Worm (Caenorhabditis elegans) whole organism, late embryonic: ENCODE measurements around the gene ceeh-1.

Experiments used
- C38D4.7 ChIP-seq: fragments of 200-800 bp; sonication (Bioruptor generic); optimal IDR thresholded peaks from 2 replicates; lab custom pipeline; 2018; ENCODE audit warnings: mild to moderate bottlenecking, missing genetic modification characterization, moderate library complexity, missing compliant biosample characterization
- Y22D7AL.16 ChIP-seq: sonication (generic microtip); optimal IDR thresholded peaks from 2 replicates; lab custom pipeline; 2016; ENCODE audit warnings: missing genetic modification characterization, missing compliant biosample characterization
- ceh-14 ChIP-seq: sonication (generic microtip); optimal IDR thresholded peaks from 2 replicates; lab custom pipeline; 2016; ENCODE audit warnings: missing genotype, missing genetic modification characterization, missing compliant biosample characterization
- ceh-18 ChIP-seq: sonication (generic microtip); optimal IDR thresholded peaks from 2 replicates; lab custom pipeline; 2016; ENCODE audit warnings: missing genetic modification characterization, missing compliant biosample characterization
- ceh-22 ChIP-seq: sonication (generic microtip); optimal IDR thresholded peaks from 2 replicates; lab custom pipeline; 2017; ENCODE audit warnings: missing biosample characterization, missing genetic modification characterization
- ceh-24 ChIP-seq: sonication (generic microtip); optimal IDR thresholded peaks from 2 replicates; lab custom pipeline; 2016; ENCODE audit warnings: mild to moderate bottlenecking, missing genetic modification characterization, missing compliant biosample characterization
- ceh-31 ChIP-seq: sonication (generic microtip); optimal IDR thresholded peaks from 2 replicates; lab custom pipeline; 2016; ENCODE audit warnings: missing genetic modification characterization, missing compliant biosample characterization
- ceh-34 ChIP-seq: sonication (generic microtip); optimal IDR thresholded peaks from 2 replicates; lab custom pipeline; 2016; ENCODE audit warnings: mild to moderate bottlenecking, missing genetic modification characterization, missing compliant biosample characterization
- ceh-45 ChIP-seq: fragments of 200-800 bp; sonication (Bioruptor generic); IDR thresholded peaks from 2 replicates; pipeline ENCODE4 v1.3.6; 2022; ENCODE audit warnings: missing genetic modification reagents, missing genetic modification characterization, missing compliant biosample characterization
- dve-1 ChIP-seq: sonication (generic microtip); optimal IDR thresholded peaks from 2 replicates; lab custom pipeline; 2017; ENCODE audit warnings: antibody characterized with exemption, mild to moderate bottlenecking, missing genetic modification characterization, missing compliant biosample characterization
- elt-2 ChIP-seq: sonication (generic microtip); optimal IDR thresholded peaks from 2 replicates; lab custom pipeline; 2016; ENCODE audit warnings: missing genetic modification reagents, missing genetic modification characterization, missing compliant biosample characterization
- elt-4 ChIP-seq: sonication (generic microtip); optimal IDR thresholded peaks from 2 replicates; lab custom pipeline; 2016; ENCODE audit warnings: missing genetic modification characterization, missing compliant biosample characterization
- ets-4 ChIP-seq: sonication (generic microtip); optimal IDR thresholded peaks from 2 replicates; lab custom pipeline; 2016; ENCODE audit warnings: missing genetic modification characterization, missing compliant biosample characterization
- eyg-1 ChIP-seq: sonication (generic microtip); optimal IDR thresholded peaks from 2 replicates; lab custom pipeline; 2016; ENCODE audit warnings: missing genotype, missing genetic modification characterization, missing compliant biosample characterization
- fkh-10 ChIP-seq: fragments of 150-350 bp; optimal IDR thresholded peaks from 2 replicates; lab custom pipeline; 2014; ENCODE audit warnings: missing biosample characterization, missing genetic modification reagents, missing genetic modification characterization
- fkh-6 ChIP-seq: sonication (generic microtip); optimal IDR thresholded peaks from 2 replicates; lab custom pipeline; 2016; ENCODE audit warnings: missing genetic modification characterization, missing compliant biosample characterization
- hlh-15 ChIP-seq: sonication (generic microtip); optimal IDR thresholded peaks from 2 replicates; lab custom pipeline; 2016; ENCODE audit warnings: missing genetic modification characterization, missing compliant biosample characterization
- hlh-6 ChIP-seq: sonication (generic microtip); optimal IDR thresholded peaks from 2 replicates; lab custom pipeline; 2016; ENCODE audit warnings: missing genotype, missing genetic modification characterization, missing compliant biosample characterization
- hlh-8 ChIP-seq: sonication (generic microtip); optimal IDR thresholded peaks from 2 replicates; lab custom pipeline; 2016; ENCODE audit warnings: missing genotype, missing genetic modification characterization, missing compliant biosample characterization
- madf-2 ChIP-seq: sonication (generic microtip); optimal IDR thresholded peaks from 2 replicates; lab custom pipeline; 2017; ENCODE audit warnings: missing genetic modification characterization, missing compliant biosample characterization
- mec-3 ChIP-seq: sonication (generic microtip); optimal IDR thresholded peaks from 2 replicates; lab custom pipeline; 2016; ENCODE audit warnings: borderline replicate concordance, missing genetic modification characterization, missing compliant biosample characterization
- nfya-1 ChIP-seq: sonication (generic microtip); optimal IDR thresholded peaks from 2 replicates; lab custom pipeline; 2017; ENCODE audit warnings: missing genetic modification characterization, mild to moderate bottlenecking, missing compliant biosample characterization, antibody characterized with exemption, moderate library complexity
- nhr-11 ChIP-seq: fragments of 150-350 bp; optimal IDR thresholded peaks from 2 replicates; lab custom pipeline; 2014; ENCODE audit warnings: missing biosample characterization, missing genetic modification characterization
- nhr-232 ChIP-seq: sonication (generic microtip); optimal IDR thresholded peaks from 2 replicates; lab custom pipeline; 2016; ENCODE audit warnings: missing genetic modification characterization, missing compliant biosample characterization
- pat-9 ChIP-seq: fragments of 200-800 bp; sonication (Bioruptor generic); optimal IDR thresholded peaks from 2 replicates; lab custom pipeline; 2018; ENCODE audit warnings: mild to moderate bottlenecking, missing genetic modification characterization, moderate library complexity, missing compliant biosample characterization
- pros-1 ChIP-seq: fragments of 150-350 bp; optimal IDR thresholded peaks from 2 replicates; lab custom pipeline; 2014; ENCODE audit warnings: missing biosample characterization, missing genetic modification reagents, missing genetic modification characterization
- ref-2 ChIP-seq: sonication (generic microtip); optimal IDR thresholded peaks from 2 replicates; lab custom pipeline; 2016; ENCODE audit warnings: missing genetic modification characterization, missing compliant biosample characterization
- rnt-1 ChIP-seq: sonication (generic microtip); optimal IDR thresholded peaks from 2 replicates; lab custom pipeline; 2016; ENCODE audit warnings: missing genetic modification characterization, missing compliant biosample characterization
- sdc-2 ChIP-seq: sonication (generic microtip); optimal IDR thresholded peaks from 2 replicates; lab custom pipeline; 2016; ENCODE audit warnings: missing genotype, missing genetic modification characterization, missing compliant biosample characterization
- sox-2 ChIP-seq: fragments of 200-800 bp; sonication (Bioruptor generic); IDR thresholded peaks from 2 replicates; pipeline ENCODE4 v1.3.6; 2022; ENCODE audit warnings: missing genetic modification reagents, missing genetic modification characterization, missing compliant biosample characterization
- tbx-2 ChIP-seq: sonication (generic microtip); optimal IDR thresholded peaks from 2 replicates; lab custom pipeline; 2016; ENCODE audit warnings: missing genetic modification characterization, missing compliant biosample characterization
- tbx-7 ChIP-seq: sonication (generic microtip); optimal IDR thresholded peaks from 2 replicates; lab custom pipeline; 2016; ENCODE audit warnings: missing genotype, missing genetic modification characterization, missing compliant biosample characterization
- unc-3 ChIP-seq, 2 experiments: fragments of 200-800 bp in 1 of 2; sonication (Bioruptor generic) in 1 of 2; sonication (generic microtip) in 1 of 2; conservative IDR thresholded peaks in 1 of 2; optimal IDR thresholded peaks in 1 of 2; 2 replicates each; pipeline versions ENCODE4 v1.3.6 to Lab custom; 2016 to 2022; ENCODE audit warnings: missing compliant biosample characterization in 2 of 2, missing genetic modification characterization in 2 of 2, missing genetic modification reagents in 1 of 2
- unc-42 ChIP-seq: sonication (generic microtip); optimal IDR thresholded peaks from 2 replicates; lab custom pipeline; 2016; ENCODE audit warnings: missing genotype, missing genetic modification characterization, missing compliant biosample characterization
- unc-86 ChIP-seq: sonication (generic microtip); optimal IDR thresholded peaks from 2 replicates; lab custom pipeline; 2016; ENCODE audit warnings: missing genetic modification characterization, missing compliant biosample characterization
- zip-5 ChIP-seq: sonication (generic microtip); optimal IDR thresholded peaks from 2 replicates; lab custom pipeline; 2016; ENCODE audit warnings: missing genetic modification characterization, missing compliant biosample characterization
- ztf-16 ChIP-seq: sonication (generic microtip); optimal IDR thresholded peaks from 2 replicates; lab custom pipeline; 2017; ENCODE audit warnings: missing genetic modification characterization, missing compliant biosample characterization

Gene ceeh-1

DNA sequence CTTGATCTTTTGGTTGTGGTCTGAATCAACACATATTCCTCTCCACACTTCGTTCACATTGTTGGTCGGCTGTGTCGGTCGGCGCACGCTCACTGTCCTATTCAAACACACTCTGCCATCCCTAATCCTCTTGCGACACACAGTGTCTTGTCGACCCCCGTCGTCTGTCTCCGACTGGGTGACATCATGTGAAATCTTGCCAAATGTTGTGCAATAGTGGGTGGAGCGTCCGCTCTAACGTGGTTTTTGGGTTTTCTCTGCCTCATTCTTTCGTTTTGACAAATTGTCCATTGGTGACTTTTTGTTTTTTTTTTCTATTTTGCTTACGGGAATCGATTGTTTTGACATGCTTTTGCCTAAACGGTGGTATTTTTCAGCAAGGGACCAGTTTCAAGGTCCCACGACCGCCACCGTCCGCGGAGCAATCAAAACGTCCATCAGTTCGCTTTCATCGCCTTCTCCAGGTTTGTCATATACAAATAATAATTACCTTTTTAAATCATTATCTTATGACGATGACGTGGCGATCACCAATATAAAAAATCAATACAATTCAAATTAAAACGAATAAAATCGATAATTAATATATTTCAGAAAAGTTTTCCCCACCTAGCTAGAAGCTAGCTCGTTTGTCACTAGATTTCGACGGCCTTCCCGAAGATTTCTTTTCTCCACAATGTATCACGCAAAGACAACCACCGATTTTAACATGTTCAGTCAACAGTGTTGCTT is 1.8 kb upstream of the ceeh-1 start (continued):
- TF ChIP-seq ceh-34, result peak; percentile 41
- TF ChIP-seq rnt-1 (tag; lab: Kevin White, UChicago), result peak; percentile 85
- no peak for TF ChIP-seq ceh-14 (tag; lab: Kevin White, UChicago)
- TF ChIP-seq dve-1, result peak; percentile 85
- peak; percentile 4 for TF ChIP-seq zip-5 (tag; lab: Kevin White, UChicago)
- peak; percentile 29 for TF ChIP-seq unc-42 (tag; lab: Kevin White, UChicago)
- peak; percentile 92 for TF ChIP-seq nfya-1 (tag; lab: Kevin White, UChicago)
- TF ChIP-seq ztf-16, result peak; percentile 9
- no peak for TF ChIP-seq C38D4.7 (GFP tag; lab: Kevin White, UChicago)
- TF ChIP-seq tbx-2 (tag; lab: Kevin White, UChicago), result peak; percentile 95
- peak; percentile 87 for TF ChIP-seq ceh-31
- TF ChIP-seq sdc-2, result peak; percentile 17
- TF ChIP-seq fkh-6 (tag; lab: Kevin White, UChicago), result peak; percentile 2
- TF ChIP-seq eyg-1, result peak; percentile 26
- peak; percentile 15 for TF ChIP-seq fkh-10 (GFP tag; lab: Kevin White, UChicago)

ce11 chrIII:832855-833504 is 903 bp upstream of the ceeh-1 start, which contains the start of gene zip-2:
Gene zip-2, plus strand, starts transcription at chrIII:832982.
- no peak for TF ChIP-seq sdc-2
- TF ChIP-seq madf-2 (tag; lab: Kevin White, UChicago), result no peak
- peak; percentile 27 for TF ChIP-seq elt-2 (tag; lab: Kevin White, UChicago)

DNA sequence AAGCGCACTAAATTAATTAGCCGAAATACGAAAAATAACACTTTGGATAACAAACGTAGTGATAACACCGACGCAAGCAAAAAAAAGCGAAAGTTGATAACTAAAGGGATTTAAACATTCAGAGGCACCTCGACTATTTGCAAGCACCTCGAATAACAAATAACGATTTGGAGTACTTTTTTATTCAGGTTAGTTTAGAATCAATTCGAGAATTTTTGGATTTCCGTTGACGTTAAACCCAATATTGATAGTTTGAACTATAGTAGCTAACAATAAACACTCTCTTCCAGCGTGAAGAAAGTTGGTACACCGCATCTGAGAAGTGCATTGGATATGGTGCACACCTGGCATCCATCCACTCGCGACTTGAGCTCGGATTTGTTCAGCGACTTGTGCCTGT is 6.8 kb downstream of the ceeh-1 start:
- TF ChIP-seq ref-2 (tag; lab: Kevin White, UChicago) (no peak), ceh-34 (no peak), hlh-6 (tag; lab: Kevin White, UChicago) (no peak), pat-9 (tag; lab: Kevin White, UChicago) (no peak), mec-3 (tag; lab: Kevin White, UChicago) (no peak), Y22D7AL.16 (tag; lab: Kevin White, UChicago) (no peak), zip-5 (tag; lab: Kevin White, UChicago) (no peak), ceh-45 (GFP tag; lab: Robert Waterston, UW) (no peak), hlh-8 (tag; lab: Kevin White, UChicago) (no peak), ceh-24 (tag; lab: Kevin White, UChicago) (no peak), nhr-11 (tag; lab: Kevin White, UChicago) (no peak), pros-1 (tag; lab: Kevin White, UChicago) (no peak), tbx-2 (tag; lab: Kevin White, UChicago) (no peak), sox-2 (no peak)

DNA sequence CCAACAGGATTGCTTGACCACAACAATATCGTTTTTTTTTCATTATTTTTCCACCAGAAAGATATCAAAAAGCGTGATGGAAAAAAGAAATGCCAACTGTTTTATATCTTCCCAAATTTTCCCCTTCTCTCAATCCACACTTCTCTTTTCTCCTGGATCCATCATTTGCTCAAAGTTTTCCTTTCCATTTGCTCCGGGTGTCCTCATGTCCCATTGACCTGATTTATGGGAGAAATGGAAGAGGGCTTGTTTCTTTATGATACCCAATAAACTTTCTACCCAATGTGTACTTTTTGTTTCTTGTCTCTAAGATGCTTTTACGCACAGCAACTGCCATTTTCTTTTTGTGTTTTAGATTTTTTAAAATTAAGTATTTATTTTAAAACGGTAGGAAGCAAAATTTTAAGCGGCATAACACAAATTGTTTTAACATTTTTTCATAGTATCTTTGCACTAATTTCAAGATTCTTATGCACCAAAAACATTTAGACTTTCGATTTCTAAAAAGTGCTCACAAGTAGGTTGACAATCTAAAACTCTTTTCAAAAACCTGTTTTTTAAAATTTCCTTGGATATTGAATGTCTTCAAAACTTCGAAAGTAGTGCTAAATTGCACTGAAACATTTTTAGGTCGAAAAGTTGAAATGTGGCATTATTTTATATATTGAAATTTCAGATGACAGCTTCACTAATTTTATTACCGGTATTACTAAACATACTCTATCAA is 9.4 kb downstream of the ceeh-1 start, which contains the start of gene clec-149:
clec-149 (plus strand) TSS at position 677 of the 727 bp plus-strand sequence.
- TF ChIP-seq tbx-7 (tag; lab: Kevin White, UChicago) (no peak), ceh-18 (tag; lab: Kevin White, UChicago) (peak; percentile 28)

DNA sequence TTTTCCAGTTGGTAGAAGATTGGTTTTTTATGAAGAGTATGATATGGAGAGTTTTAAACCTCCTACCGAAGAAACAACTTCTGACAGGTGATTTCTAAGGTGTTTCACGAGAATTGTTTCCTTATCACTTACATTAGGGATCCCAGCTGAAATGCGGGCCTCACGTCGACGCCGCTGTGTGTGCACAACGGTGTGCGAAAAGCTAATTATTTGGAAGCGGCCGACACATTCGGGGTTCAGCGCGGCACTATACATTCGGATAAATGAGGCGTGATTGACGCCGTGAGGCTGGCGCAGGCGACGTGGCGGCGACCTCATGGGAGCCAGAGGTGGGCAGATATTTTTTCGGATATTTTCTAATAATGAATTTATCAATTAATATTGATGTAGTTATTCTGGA is 12.8 kb downstream of the ceeh-1 start:
- TF ChIP-seq tbx-7 (tag; lab: Kevin White, UChicago) (no peak), ceh-22 (tag; lab: Kevin White, UChicago) (no peak), ets-4 (tag; lab: Kevin White, UChicago) (no peak), nhr-232 (tag; lab: Kevin White, UChicago) (no peak), hlh-15 (no peak), sox-2 (no peak), elt-4 (tag; lab: Kevin White, UChicago) (no peak), rnt-1 (tag; lab: Kevin White, UChicago) (no peak), unc-86 (tag; lab: Kevin White, UChicago) (no peak), ref-2 (tag; lab: Kevin White, UChicago) (no peak), unc-3 (GFP tag; conservative IDR thresholded peaks at IDR 0.05; lab: Robert Waterston, UW) (no peak), unc-3 (tag; optimal IDR thresholded peaks at IDR 0.05; lab: Kevin White, UChicago) (no peak), pros-1 (tag; lab: Kevin White, UChicago) (no peak)
